Fruit fly (Drosophila melanogaster) whole organism, larva: Measurements from ENCODE around the gene Tfb4.

Experiments used
- noc ChIP-seq: fragments of 200-800 bp; sonication (Bioruptor generic); optimal IDR thresholded peaks from 3 replicates; lab custom pipeline; 2019; ENCODE audit warnings: missing biosample characterization, mild to moderate bottlenecking, missing genetic modification characterization, moderate library complexity

Tfb4 gene

DNA sequence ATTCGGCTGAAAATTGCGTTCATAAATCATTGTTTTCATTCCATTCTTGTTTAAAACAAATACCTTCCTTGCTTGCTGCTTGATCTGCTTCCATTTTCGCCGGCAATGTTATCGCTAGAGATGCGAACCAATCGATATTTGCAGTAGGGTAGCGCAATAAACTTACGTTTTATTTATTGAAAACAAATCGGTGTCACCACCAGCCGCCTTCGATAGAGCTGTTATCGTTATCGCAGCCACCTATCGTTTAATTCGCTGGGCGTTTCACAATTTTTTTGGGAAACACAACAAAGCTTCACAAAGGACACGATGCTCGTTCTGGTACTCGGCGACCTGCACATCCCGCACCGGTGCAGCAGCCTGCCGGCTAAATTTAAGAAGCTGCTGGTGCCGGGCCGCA, at the start of gene Tfb4, which contains the start of gene Vps29:
TSS of gene Tfb4 (minus strand) at position 124 of the 400 bp plus-strand sequence.
TSS of gene Vps29 (plus strand) at position 213 of the 400 bp plus-strand sequence.
- TF ChIP-seq noc (tag; lab: Kevin White, UChicago): peak; percentile 14

dm6 chr2L:1199166-1199565, 48.7 kb upstream of the Tfb4 start, which contains the start of the genes CG5139 and CG43348:
TSS of gene CG5139 (minus strand) at chr2L:1199266.
TSS of gene CG43348 (plus strand) at chr2L:1199412.
- no peak for TF ChIP-seq noc (tag; lab: Kevin White, UChicago)

dm6 chr2L:1185642-1186497, 35.4 kb upstream of the Tfb4 start, which contains the start of gene CG5001:
TSS of gene CG5001 (plus strand) at chr2L:1185757.
- peak; percentile 64 for TF ChIP-seq noc (tag; lab: Kevin White, UChicago)

DNA sequence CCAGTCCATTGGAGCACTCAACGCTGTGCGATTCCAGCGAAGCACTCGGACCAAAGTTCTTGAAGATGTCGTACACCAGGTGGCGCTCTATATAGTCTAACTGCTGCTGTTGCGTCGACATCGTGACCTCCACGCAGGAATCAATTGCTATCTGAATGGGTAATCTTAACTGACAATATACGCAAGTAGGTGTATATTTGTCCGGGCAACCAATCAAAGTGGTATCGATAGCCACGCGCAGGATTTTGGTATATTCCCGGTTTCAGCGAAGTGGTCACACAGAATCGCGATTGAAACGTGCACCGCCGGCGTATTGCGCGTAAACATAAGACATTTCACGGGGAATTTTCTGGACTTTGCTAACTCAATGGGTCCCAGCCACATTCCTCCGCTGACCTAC, 33.3 kb upstream of the Tfb4 start, which contains the start of the genes CG5126 and Tgt:
TSS of gene CG5126 (minus strand) at position 222 of the 400 bp plus-strand sequence.
TSS of gene Tgt (plus strand) at position 267 of the 400 bp plus-strand sequence.
- TF ChIP-seq noc (tag; lab: Kevin White, UChicago): no peak

DNA sequence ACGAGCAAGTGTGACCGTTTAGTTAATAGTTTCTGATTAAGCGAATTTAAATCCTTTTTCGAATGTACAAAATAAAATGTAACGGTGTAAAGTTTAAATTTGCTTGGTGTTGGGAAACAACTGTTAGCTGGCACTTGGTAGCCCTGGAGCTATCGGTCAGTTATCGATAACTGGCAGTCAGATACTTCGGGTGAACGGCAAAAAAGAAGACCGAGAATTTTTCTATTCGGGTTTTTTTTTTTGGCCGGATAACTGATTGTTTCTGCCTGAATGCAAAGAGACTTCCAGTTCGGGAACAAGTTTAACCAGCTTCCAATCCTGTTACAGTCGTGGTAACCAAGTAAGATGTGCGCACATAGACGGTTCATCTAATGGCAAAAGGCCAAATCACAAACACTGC, 27.0 kb upstream of the Tfb4 start, which contains the start of gene CG4896:
TSS of gene CG4896 (plus strand) at position 169 of the 400 bp plus-strand sequence.
- no peak for TF ChIP-seq noc (tag; lab: Kevin White, UChicago)

DNA sequence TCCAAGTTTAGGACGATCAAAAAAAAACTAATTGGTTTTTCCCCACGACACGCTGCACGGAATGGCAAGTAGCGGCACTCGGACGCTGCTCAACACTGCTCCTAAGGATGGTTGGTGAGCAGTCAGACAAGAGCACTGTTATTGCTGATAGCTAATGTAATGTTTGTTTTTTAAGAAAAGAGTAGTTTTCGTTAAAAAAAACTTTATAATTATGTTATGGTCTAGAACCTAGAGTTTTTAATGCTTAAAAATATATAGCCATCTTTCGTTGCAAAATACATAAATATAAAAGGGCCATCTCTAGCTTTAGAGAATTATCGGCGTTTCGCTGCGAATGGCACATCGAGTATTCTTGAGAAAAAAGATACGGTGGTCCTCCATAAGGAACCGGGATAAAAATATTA, 22.2 kb upstream of the Tfb4 start, which contains the start of the genes Charon and CG4887:
TSS of gene Charon (minus strand) at position 102 of the 404 bp plus-strand sequence.
TSS of gene CG4887 (plus strand) at position 306 of the 404 bp plus-strand sequence.
- TF ChIP-seq noc (tag; lab: Kevin White, UChicago): no peak

DNA sequence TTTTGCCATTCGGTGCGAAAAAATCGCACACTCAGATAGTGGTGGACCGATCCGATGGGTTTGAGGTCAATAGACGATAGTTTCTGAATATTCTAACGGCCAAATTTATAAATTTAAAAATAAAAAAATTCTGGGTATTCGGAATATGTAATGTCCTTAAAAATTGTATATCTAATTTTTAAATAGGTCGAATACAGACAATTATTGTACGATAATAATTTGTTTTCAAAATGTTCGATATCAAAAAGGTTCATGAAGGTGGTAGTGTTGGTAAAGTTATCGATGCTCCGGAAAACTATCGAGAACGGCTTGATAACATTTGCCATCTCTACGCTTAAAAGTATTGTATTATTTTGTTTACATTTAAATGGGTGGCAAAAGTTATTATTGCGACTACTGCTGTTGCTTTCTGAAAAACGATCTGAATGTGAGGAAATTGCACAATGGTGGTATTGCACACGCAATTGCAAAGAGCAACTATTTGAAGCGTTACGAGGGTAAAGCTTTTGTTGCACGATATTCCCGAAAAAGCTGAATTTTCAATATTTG, 19.5 kb upstream of the Tfb4 start, which contains the start of the genes CG31922 and Plap:
TSS of gene CG31922 (plus strand) at position 315 of the 549 bp plus-strand sequence.
TSS of gene Plap (minus strand) at position 499 of the 549 bp plus-strand sequence.
- TF ChIP-seq noc (tag; lab: Kevin White, UChicago): peak; percentile 72

- no peak for TF ChIP-seq noc (tag; lab: Kevin White, UChicago)
These were observed 15.8 kb upstream of the Tfb4 start, which contains the start of gene CG14341 for dm6 chr2L:1166326-1166725. TSS of gene CG14341 (plus strand) at chr2L:1166506.

DNA sequence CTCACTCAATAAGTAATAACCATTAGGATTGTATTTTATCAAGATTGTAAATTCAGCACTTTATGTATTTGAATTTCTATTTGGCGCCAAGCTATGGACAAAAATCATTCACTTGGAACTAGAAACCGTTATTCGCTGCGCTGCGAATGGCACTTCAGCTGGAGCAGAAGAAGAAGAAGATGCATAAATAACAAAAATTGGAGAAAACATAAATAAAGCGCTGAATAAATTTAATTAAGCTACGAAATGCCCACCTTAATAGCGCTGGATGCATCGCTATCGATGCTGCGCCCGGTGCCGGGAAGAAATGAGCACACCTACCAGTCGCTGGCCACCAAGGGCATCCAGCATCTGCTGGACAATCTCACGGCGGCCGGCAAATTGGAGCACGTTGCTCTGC, 13.8 kb upstream of the Tfb4 start, which contains the start of gene IntS14:
TSS of gene IntS14 (plus strand) at position 150 of the 400 bp plus-strand sequence.
- TF ChIP-seq noc (tag; lab: Kevin White, UChicago): no peak

DNA sequence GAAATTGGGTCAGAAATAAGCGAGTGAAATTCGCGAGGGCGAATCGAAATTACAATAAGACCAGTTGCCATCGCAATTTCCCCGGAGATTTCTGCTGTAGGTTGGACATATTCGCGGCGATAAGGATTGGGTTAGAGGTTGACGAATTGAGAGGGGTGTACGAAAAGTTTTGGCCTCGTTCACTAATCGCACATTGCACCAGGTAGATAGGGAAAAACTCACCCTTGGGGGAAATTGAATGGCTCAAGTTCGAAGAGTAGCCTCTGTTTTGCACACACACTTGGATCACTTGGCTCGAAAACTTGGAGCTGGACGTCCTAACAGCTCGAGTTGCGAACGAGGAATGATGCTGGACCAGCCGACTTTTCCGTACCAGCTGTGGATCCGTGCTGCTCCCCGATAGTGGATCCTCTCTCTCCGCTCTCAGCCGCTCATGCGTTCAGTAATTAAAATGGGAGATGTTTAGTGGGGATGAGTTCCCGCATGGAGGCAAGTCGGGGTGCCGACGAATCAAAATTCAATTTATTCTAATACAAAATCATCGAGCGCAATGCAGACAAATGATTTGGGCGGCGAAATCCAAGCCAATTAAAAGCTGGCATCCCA, 13.2 kb upstream of the Tfb4 start, which contains the start of gene CG5080:
TSS of gene CG5080 (minus strand) at position 349 of the 606 bp plus-strand sequence.
- no peak for TF ChIP-seq noc (tag; lab: Kevin White, UChicago)

dm6 chr2L:1158519-1159319, 8.2 kb upstream of the Tfb4 start, which contains the start of gene Tango14:
TSS of gene Tango14 (plus strand) at chr2L:1158661.
- no peak for TF ChIP-seq noc (tag; lab: Kevin White, UChicago)

DNA sequence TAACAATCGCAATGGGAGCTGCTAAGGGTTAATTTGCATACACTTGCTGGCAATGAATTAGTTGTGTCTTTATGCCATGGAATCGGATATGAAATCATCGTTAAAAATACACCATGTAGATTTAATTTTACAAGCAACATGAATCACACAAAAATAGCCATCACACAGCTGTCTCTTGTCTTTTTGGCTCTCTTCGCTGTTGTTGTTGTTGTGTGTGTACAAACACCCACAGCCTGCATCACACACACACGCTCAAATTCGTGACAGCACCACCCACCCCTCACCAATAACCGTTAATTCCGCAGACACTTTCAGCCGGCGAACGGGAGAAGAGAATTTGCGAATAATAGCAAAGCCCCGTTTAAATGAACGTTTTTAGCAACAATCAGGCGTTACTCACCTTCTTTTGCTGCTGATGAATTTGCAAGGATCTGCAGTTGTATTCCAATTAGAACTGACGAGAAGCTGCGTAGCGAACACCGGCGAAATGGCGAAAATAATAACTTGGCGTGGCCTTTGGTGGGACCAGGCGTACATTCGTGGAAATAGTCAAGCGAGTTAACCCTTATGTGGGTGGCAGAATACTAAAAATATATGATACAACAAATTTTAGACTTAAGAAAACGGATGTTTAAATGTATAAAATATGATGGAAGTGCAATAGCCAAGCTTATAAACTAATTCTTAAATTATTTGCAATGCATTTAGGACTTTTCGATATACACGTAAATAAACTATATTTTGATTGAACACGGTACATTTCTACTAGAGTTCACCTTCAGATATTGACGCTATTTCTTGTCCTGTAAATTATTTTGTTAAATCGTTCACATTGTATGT, 7.4 kb upstream of the Tfb4 start, which contains the start of gene capt:
TSS of gene capt (minus strand) at position 584 of the 840 bp plus-strand sequence.
- TF ChIP-seq noc (tag; lab: Kevin White, UChicago): peak; percentile 35

- TF ChIP-seq noc (tag; lab: Kevin White, UChicago): no peak
These were observed 6.8 kb upstream of the Tfb4 start for dm6 chr2L:1157357-1157678.
